Worm (Caenorhabditis elegans): Measurements from ENCODE around the gene F29B9.7.
A peak's percentile ranks its signal among the peaks of the same experiment; 100 is the strongest.

The F29B9.7 gene

DNA sequence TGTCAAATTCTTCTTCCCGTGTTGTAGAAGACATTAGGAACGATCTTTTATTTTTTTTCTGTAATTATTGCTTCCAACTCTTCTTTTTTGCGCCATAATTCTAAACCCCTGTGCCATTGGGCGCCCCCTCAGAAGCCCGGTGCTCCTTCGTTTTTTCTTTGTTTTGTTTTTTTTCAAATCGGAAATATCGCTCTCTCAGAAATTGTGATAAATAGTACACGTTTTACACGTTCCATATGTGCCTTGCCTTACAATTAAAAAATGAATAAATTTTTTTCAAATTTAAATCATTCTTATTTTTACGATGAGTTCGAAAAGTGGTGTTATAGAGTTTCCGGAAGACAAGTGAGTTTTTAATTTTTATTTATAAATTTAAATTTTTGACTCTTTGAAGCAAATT lies at the start of gene F29B9.7:
F29B9.7 (plus strand) TSS at position 301 of the 400 bp plus-strand sequence.
- no peak for TF ChIP-seq ref-1 (GFP tag; conservative IDR thresholded peaks at IDR 0.05)
- no peak for TF ChIP-seq ztf-23 (GFP tag; IDR thresholded peaks at IDR 0.05)
- no peak for TF ChIP-seq klf-2 (GFP tag; conservative IDR thresholded peaks at IDR 0.05)
- no peak for TF ChIP-seq ztf-29 (GFP tag; IDR thresholded peaks at IDR 0.05)
- TF ChIP-seq flt-1 (GFP tag; IDR thresholded peaks at IDR 0.05), result no peak
- TF ChIP-seq T22C8.4 (GFP tag; IDR thresholded peaks at IDR 0.05), result no peak
- no peak for TF ChIP-seq cog-1 (tag; optimal IDR thresholded peaks at IDR 0.05)
- no peak for TF ChIP-seq tab-1 (GFP tag; IDR thresholded peaks at IDR 0.05)
- no peak for TF ChIP-seq med-1 (GFP tag; optimal IDR thresholded peaks at IDR 0.05; ENCODE audit: insufficient read depth)

- TF ChIP-seq klf-2 (GFP tag; conservative IDR thresholded peaks at IDR 0.05), result no peak
- no peak for TF ChIP-seq med-1 (GFP tag; optimal IDR thresholded peaks at IDR 0.05; ENCODE audit: insufficient read depth)
- TF ChIP-seq ref-1 (GFP tag; conservative IDR thresholded peaks at IDR 0.05), result no peak
- TF ChIP-seq ztf-23 (GFP tag; IDR thresholded peaks at IDR 0.05), result no peak
- TF ChIP-seq T22C8.4 (GFP tag; IDR thresholded peaks at IDR 0.05), result no peak
- TF ChIP-seq cog-1 (tag; optimal IDR thresholded peaks at IDR 0.05), result no peak
- TF ChIP-seq flt-1 (GFP tag; IDR thresholded peaks at IDR 0.05), result no peak
- no peak for TF ChIP-seq ztf-29 (GFP tag; IDR thresholded peaks at IDR 0.05)
- TF ChIP-seq tab-1 (GFP tag; IDR thresholded peaks at IDR 0.05), result no peak
Observed at ce11 chrIV:4602565-4602964, 47.0 kb upstream of the F29B9.7 start, which contains the start of gene F19C7.4. TSS of gene F19C7.4 (plus strand) at chrIV:4602865.

DNA sequence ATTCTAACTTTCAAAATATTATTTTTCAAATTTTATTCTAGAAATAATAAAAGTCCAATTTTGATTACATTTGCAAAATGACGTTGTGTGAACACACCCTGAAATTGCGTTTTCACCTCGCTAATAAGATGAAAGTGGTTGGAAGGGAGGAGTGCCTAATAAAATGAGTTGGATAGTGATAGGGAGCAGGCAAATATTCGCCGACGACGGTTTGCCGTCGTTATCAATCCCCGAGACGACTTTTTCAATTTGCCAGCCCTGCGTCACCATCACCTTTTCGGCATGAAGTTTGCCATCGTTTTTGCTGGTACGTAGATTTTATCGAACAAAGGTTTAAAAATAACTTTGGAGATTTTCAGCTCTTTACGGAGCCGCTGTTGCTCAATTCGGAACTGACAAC lies 44.0 kb upstream of the F29B9.7 start, which contains the start of gene nspg-10:
nspg-10 (plus strand) TSS at position 179 of the 400 bp plus-strand sequence.
- no peak for TF ChIP-seq flt-1 (GFP tag; IDR thresholded peaks at IDR 0.05)
- TF ChIP-seq tab-1 (GFP tag; IDR thresholded peaks at IDR 0.05), result no peak
- TF ChIP-seq ztf-23 (GFP tag; IDR thresholded peaks at IDR 0.05), result no peak
- no peak for TF ChIP-seq ztf-29 (GFP tag; IDR thresholded peaks at IDR 0.05)
- no peak for TF ChIP-seq med-1 (GFP tag; optimal IDR thresholded peaks at IDR 0.05; ENCODE audit: insufficient read depth)
- TF ChIP-seq T22C8.4 (GFP tag; IDR thresholded peaks at IDR 0.05), result no peak
- no peak for TF ChIP-seq cog-1 (tag; optimal IDR thresholded peaks at IDR 0.05)
- no peak for TF ChIP-seq klf-2 (GFP tag; conservative IDR thresholded peaks at IDR 0.05)
- TF ChIP-seq ref-1 (GFP tag; conservative IDR thresholded peaks at IDR 0.05), result no peak

DNA sequence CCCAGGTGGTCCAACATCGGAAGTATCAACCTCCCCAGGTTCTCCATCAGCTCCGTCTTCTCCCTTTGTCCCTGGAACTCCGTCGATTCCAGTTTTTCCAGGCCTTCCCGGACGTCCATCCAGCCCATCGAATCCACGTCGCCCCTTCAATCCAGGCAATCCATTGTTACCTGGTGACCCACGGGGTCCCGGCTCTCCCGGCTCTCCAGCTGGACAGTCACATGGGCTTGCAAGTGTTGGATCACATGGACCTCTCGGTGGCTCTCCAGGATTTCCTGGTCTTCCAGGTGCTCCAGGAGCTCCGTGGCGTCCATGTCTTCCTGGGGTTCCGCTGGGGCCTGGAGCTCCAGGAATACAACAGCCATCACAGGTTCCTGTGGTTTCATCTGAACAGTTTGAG lies 40.9 kb upstream of the F29B9.7 start:
- TF ChIP-seq flt-1 (GFP tag; IDR thresholded peaks at IDR 0.05) (no peak), ztf-23 (GFP tag; IDR thresholded peaks at IDR 0.05) (0 out of 2 replicates have a peak, but pooled peaks have one; percentile 30)

DNA sequence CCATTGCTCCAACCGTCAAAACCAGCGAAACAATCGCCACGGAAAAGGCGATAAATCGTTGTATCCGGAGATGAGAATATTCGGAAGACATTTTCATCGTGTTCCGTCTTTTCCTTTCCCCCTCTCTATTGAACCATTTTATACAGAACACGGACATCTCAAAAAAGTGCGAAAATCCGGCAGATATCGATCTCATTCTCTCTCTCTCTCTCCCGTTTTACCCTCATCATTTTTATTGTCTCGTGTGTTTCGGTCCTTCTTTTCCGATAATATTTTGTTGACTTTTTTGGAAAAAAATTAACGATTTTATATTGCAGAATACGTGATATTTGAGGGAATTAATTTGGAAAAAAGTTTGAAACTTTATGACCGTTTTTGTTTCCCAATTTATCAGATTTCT lies 40.0 kb upstream of the F29B9.7 start, which contains the start of gene col-110:
col-110 (minus strand) TSS at position 101 of the 400 bp plus-strand sequence.
- no peak for TF ChIP-seq klf-2 (GFP tag; conservative IDR thresholded peaks at IDR 0.05)
- no peak for TF ChIP-seq tab-1 (GFP tag; IDR thresholded peaks at IDR 0.05)
- no peak for TF ChIP-seq med-1 (GFP tag; optimal IDR thresholded peaks at IDR 0.05; ENCODE audit: insufficient read depth)
- no peak for TF ChIP-seq ref-1 (GFP tag; conservative IDR thresholded peaks at IDR 0.05)
- no peak for TF ChIP-seq cog-1 (tag; optimal IDR thresholded peaks at IDR 0.05)
- no peak for TF ChIP-seq ztf-29 (GFP tag; IDR thresholded peaks at IDR 0.05)
- TF ChIP-seq ztf-23 (GFP tag; IDR thresholded peaks at IDR 0.05), result no peak
- no peak for TF ChIP-seq flt-1 (GFP tag; IDR thresholded peaks at IDR 0.05)
- no peak for TF ChIP-seq T22C8.4 (GFP tag; IDR thresholded peaks at IDR 0.05)

DNA sequence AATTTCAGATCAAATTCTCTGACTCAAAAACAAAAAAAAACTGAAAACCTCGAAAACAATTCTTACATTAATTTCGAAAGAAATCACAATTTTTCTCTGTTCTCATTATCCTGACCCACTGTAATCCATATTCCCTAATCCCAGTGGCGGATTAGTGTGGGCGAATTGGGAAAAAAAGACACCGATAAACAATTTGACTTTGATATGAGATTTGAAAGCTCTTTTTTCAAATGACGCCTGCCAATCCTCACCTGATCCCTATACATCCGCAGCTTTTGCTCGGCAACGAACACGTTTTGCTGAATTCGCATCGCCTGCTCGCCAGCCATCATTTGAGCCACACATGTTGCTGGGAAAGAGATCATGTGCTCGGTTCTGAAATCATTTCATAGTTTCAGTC lies 37.8 kb upstream of the F29B9.7 start:
- TF ChIP-seq tab-1 (GFP tag; IDR thresholded peaks at IDR 0.05), result no peak

ce11 chrIV:4612597-4612996 lies 37.0 kb upstream of the F29B9.7 start:
- TF ChIP-seq ztf-29 (GFP tag; IDR thresholded peaks at IDR 0.05) (no peak), klf-2 (GFP tag; conservative IDR thresholded peaks at IDR 0.05) (no peak)

DNA sequence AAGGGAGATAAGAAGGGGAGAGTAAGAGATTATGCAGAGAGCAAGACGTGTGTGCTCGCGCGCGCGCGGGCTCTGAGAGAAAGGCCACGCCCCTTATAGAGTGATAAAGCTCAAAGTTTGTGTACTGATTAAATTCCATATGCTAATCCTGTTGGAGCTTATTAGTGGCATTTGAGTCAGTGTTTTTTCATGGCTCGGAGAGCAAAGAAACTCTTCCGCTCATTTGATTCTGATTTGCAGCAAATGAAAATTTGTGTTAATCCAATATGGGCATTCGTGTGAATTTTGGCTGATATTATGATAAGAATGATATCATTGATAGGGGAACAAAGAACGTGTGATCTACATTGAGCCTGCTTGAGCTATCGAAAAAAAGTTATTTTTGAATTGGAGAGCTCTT lies 36.0 kb upstream of the F29B9.7 start:
- TF ChIP-seq med-1 (GFP tag; optimal IDR thresholded peaks at IDR 0.05; ENCODE audit: insufficient read depth) (no peak), tab-1 (GFP tag; IDR thresholded peaks at IDR 0.05) (no peak), ztf-23 (GFP tag; IDR thresholded peaks at IDR 0.05) (no peak), ref-1 (GFP tag; conservative IDR thresholded peaks at IDR 0.05) (no peak)

DNA sequence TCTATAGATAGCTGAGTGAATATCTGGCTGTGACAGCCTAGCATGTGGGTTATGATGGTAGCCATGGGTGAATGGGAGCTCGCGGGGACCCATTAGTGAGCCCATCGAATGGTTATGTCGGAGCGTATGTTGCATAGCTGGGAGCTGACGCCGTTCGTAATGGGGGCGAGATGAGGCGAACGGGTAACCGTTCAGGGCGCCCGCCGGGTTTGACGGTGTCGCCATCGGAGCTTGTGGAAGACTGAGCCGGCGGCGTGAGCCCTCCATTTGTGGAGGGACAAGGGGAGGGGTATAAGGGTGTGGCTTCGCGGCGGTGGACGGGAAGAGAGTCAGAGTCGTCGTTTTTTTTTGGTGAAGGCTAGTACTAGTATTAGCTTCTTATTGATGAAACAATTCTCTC lies 25.7 kb upstream of the F29B9.7 start:
- TF ChIP-seq med-1 (GFP tag; optimal IDR thresholded peaks at IDR 0.05; ENCODE audit: insufficient read depth), result no peak
- TF ChIP-seq flt-1 (GFP tag; IDR thresholded peaks at IDR 0.05), result no peak
- no peak for TF ChIP-seq ref-1 (GFP tag; conservative IDR thresholded peaks at IDR 0.05)
- TF ChIP-seq cog-1 (tag; optimal IDR thresholded peaks at IDR 0.05), result no peak
- TF ChIP-seq T22C8.4 (GFP tag; IDR thresholded peaks at IDR 0.05), result no peak
- TF ChIP-seq klf-2 (GFP tag; conservative IDR thresholded peaks at IDR 0.05), result no peak
- no peak for TF ChIP-seq tab-1 (GFP tag; IDR thresholded peaks at IDR 0.05)
- no peak for TF ChIP-seq ztf-29 (GFP tag; IDR thresholded peaks at IDR 0.05)
- TF ChIP-seq ztf-23 (GFP tag; IDR thresholded peaks at IDR 0.05), result no peak

DNA sequence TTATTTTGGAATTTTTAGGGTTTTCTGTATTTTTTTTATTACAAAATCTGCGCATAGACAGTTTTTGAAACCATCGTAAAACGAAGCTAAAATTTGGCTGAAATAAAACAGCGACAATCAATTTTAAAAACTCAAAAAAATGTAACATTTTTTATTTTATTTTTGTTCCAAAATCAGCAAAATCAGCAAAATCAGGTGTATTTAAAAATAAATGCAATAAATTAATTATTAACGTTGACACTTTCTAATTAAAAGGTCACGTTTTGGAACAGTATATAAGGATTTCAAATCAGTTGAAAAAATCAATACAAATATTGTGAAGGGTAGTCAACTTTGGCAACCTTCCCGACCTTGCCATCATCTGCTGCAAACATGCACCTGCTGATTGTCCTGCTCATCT lies 16.2 kb upstream of the F29B9.7 start, which contains the start of gene R105.1:
R105.1 (plus strand) TSS at position 301 of the 400 bp plus-strand sequence.
- TF ChIP-seq flt-1 (GFP tag; IDR thresholded peaks at IDR 0.05) (no peak), med-1 (GFP tag; optimal IDR thresholded peaks at IDR 0.05; ENCODE audit: insufficient read depth) (no peak), klf-2 (GFP tag; conservative IDR thresholded peaks at IDR 0.05) (no peak), tab-1 (GFP tag; IDR thresholded peaks at IDR 0.05) (no peak), ztf-23 (GFP tag; IDR thresholded peaks at IDR 0.05) (no peak), ztf-29 (GFP tag; IDR thresholded peaks at IDR 0.05) (no peak), cog-1 (tag; optimal IDR thresholded peaks at IDR 0.05) (no peak), T22C8.4 (GFP tag; IDR thresholded peaks at IDR 0.05) (no peak), ref-1 (GFP tag; conservative IDR thresholded peaks at IDR 0.05) (no peak)

- TF ChIP-seq ztf-29 (GFP tag; IDR thresholded peaks at IDR 0.05), result no peak
- no peak for TF ChIP-seq flt-1 (GFP tag; IDR thresholded peaks at IDR 0.05)
- TF ChIP-seq T22C8.4 (GFP tag; IDR thresholded peaks at IDR 0.05), result no peak
- TF ChIP-seq ref-1 (GFP tag; conservative IDR thresholded peaks at IDR 0.05), result no peak
Observed at ce11 chrIV:4636001-4636400, 13.6 kb upstream of the F29B9.7 start, which contains the start of gene R105.5. TSS of gene R105.5 (plus strand) at chrIV:4636301.
